Worm (Caenorhabditis elegans) whole organism, L3 larva: ENCODE results near the gene H39E20.1.
A peak's percentile ranks its signal among the peaks of the same experiment; 100 is the strongest.

ENCODE experiments used
- R02D3.7 ChIP-seq: fragments of 150-350 bp; optimal IDR thresholded peaks from 2 replicates; lab custom pipeline; 2014; ENCODE audit warnings: missing biosample characterization, missing genetic modification characterization
- aly-2 ChIP-seq: fragments of 150-350 bp; optimal IDR thresholded peaks from 2 replicates; lab custom pipeline; 2014; ENCODE audit warnings: missing biosample characterization, missing genetic modification characterization
- ama-1 ChIP-seq: fragments of 150-350 bp; optimal IDR thresholded peaks from 2 replicates; lab custom pipeline; 2018
- ceh-16 ChIP-seq: sonication (generic microtip); optimal IDR thresholded peaks from 2 replicates; lab custom pipeline; 2017; ENCODE audit warnings: missing biosample characterization, missing genetic modification characterization
- ceh-28 ChIP-seq: fragments of 150-350 bp; optimal IDR thresholded peaks from 2 replicates; lab custom pipeline; 2014; ENCODE audit warnings: missing biosample characterization, missing genetic modification reagents, missing genetic modification characterization
- ceh-82 ChIP-seq: fragments of 150-350 bp; optimal IDR thresholded peaks from 2 replicates; lab custom pipeline; 2014; ENCODE audit warnings: missing biosample characterization, missing genetic modification characterization
- ceh-9 ChIP-seq: sonication (generic microtip); optimal IDR thresholded peaks from 2 replicates; lab custom pipeline; 2018; ENCODE audit warnings: missing biosample characterization, missing genetic modification characterization
- daf-12 ChIP-seq: fragments of 150-350 bp; optimal IDR thresholded peaks from 2 replicates; lab custom pipeline; 2014; ENCODE audit warnings: missing biosample characterization, missing genetic modification reagents, missing genetic modification characterization
- egl-27 ChIP-seq: sonication (generic microtip); optimal IDR thresholded peaks from 4 replicates; lab custom pipeline; 2017; ENCODE audit warnings: missing biosample characterization, missing genetic modification reagents, missing genetic modification characterization
- egl-5 ChIP-seq: fragments of 150-350 bp; optimal IDR thresholded peaks from 2 replicates; lab custom pipeline; 2017; ENCODE audit warnings: missing biosample characterization, missing genetic modification reagents, missing genetic modification characterization, inconsistent platforms
- elt-1 ChIP-seq: fragments of 150-350 bp; optimal IDR thresholded peaks from 2 replicates; lab custom pipeline; 2014; ENCODE audit warnings: missing biosample characterization, missing genetic modification characterization
- elt-2 ChIP-seq: sonication (generic microtip); optimal IDR thresholded peaks from 2 replicates; lab custom pipeline; 2016; ENCODE audit warnings: missing genetic modification reagents, mild to moderate bottlenecking, missing genetic modification characterization, missing compliant biosample characterization
- eor-1 ChIP-seq, 2 experiments: fragments of 150-350 bp; optimal IDR thresholded peaks; 2 replicates each; lab custom pipeline; 2014 to 2018; ENCODE audit warnings: missing biosample characterization in 2 of 2, missing genetic modification characterization in 2 of 2
- fkh-10 ChIP-seq: sonication (generic microtip); optimal IDR thresholded peaks from 2 replicates; lab custom pipeline; 2017; ENCODE audit warnings: missing biosample characterization, missing genetic modification reagents, missing genetic modification characterization
- hmg-11 ChIP-seq: sonication (generic microtip); optimal IDR thresholded peaks from 2 replicates; lab custom pipeline; 2016; ENCODE audit warnings: missing genetic modification characterization, missing compliant biosample characterization
- jun-1 ChIP-seq: fragments of 150-350 bp; optimal IDR thresholded peaks from 2 replicates; lab custom pipeline; 2014; ENCODE audit warnings: missing biosample characterization, missing genetic modification reagents, missing genetic modification characterization
- lin-15B ChIP-seq: fragments of 150-350 bp; optimal IDR thresholded peaks from 2 replicates; lab custom pipeline; 2014; ENCODE audit warnings: missing biosample characterization, missing genetic modification characterization
- lin-39 ChIP-seq: fragments of 150-350 bp; optimal IDR thresholded peaks from 2 replicates; lab custom pipeline; 2018; ENCODE audit warnings: missing biosample characterization, missing genetic modification reagents, missing genetic modification characterization
- lsy-12 ChIP-seq: sonication (generic microtip); optimal IDR thresholded peaks from 2 replicates; lab custom pipeline; 2016; ENCODE audit warnings: mild to moderate bottlenecking, missing genetic modification characterization, missing compliant biosample characterization
- mdl-1 ChIP-seq: fragments of 150-350 bp; optimal IDR thresholded peaks from 2 replicates; lab custom pipeline; 2014; ENCODE audit warnings: missing biosample characterization, missing genetic modification characterization
- nhr-11 ChIP-seq: fragments of 150-350 bp; optimal IDR thresholded peaks from 2 replicates; lab custom pipeline; 2014; ENCODE audit warnings: missing biosample characterization, missing genetic modification characterization
- nhr-12 ChIP-seq: fragments of 150-350 bp; optimal IDR thresholded peaks from 2 replicates; lab custom pipeline; 2014; ENCODE audit warnings: missing biosample characterization, missing genetic modification characterization
- nhr-23 ChIP-seq: fragments of 150-350 bp; optimal IDR thresholded peaks from 2 replicates; lab custom pipeline; 2014; ENCODE audit warnings: missing biosample characterization, missing genetic modification reagents, missing genetic modification characterization
- nhr-25 ChIP-seq: sonication (generic microtip); optimal IDR thresholded peaks from 2 replicates; lab custom pipeline; 2017; ENCODE audit warnings: missing biosample characterization, missing genetic modification characterization
- nhr-28 ChIP-seq: fragments of 150-350 bp; optimal IDR thresholded peaks from 2 replicates; lab custom pipeline; 2014; ENCODE audit warnings: missing biosample characterization, missing genetic modification characterization
- nhr-43 ChIP-seq: sonication (generic microtip); optimal IDR thresholded peaks from 2 replicates; lab custom pipeline; 2016; ENCODE audit warnings: mild to moderate bottlenecking, missing genetic modification characterization, missing compliant biosample characterization; ENCODE audit not compliant: poor library complexity, severe bottlenecking
- nhr-67 ChIP-seq: fragments of 150-350 bp; optimal IDR thresholded peaks from 2 replicates; lab custom pipeline; 2014; ENCODE audit warnings: missing biosample characterization, missing genetic modification characterization
- nhr-76 ChIP-seq: fragments of 150-350 bp; sonication (generic microtip); optimal IDR thresholded peaks from 5 replicates; lab custom pipeline; 2014; ENCODE audit warnings: missing biosample characterization, missing genetic modification characterization
- pha-4 ChIP-seq: fragments of 150-350 bp; optimal IDR thresholded peaks from 2 replicates; lab custom pipeline; 2014; ENCODE audit warnings: missing biosample characterization, missing genetic modification reagents, missing genetic modification characterization
- pqm-1 ChIP-seq: fragments of 150-350 bp; optimal IDR thresholded peaks from 2 replicates; lab custom pipeline; 2017; ENCODE audit warnings: missing biosample characterization, missing genetic modification characterization, inconsistent platforms
- sea-2 ChIP-seq: fragments of 150-350 bp; sonication (generic microtip); optimal IDR thresholded peaks from 4 replicates; lab custom pipeline; 2014; ENCODE audit warnings: missing biosample characterization, missing genetic modification reagents, missing genetic modification characterization
- tbx-2 ChIP-seq: sonication (generic microtip); optimal IDR thresholded peaks from 2 replicates; lab custom pipeline; 2016; ENCODE audit warnings: mild to moderate bottlenecking, missing genetic modification characterization, missing compliant biosample characterization
- unc-62 ChIP-seq: fragments of 150-350 bp; sonication (generic microtip); optimal IDR thresholded peaks from 4 replicates; lab custom pipeline; 2014; ENCODE audit warnings: missing biosample characterization, missing genetic modification reagents, missing genetic modification characterization
- zag-1 ChIP-seq: fragments of 150-350 bp; optimal IDR thresholded peaks from 2 replicates; lab custom pipeline; 2014; ENCODE audit warnings: missing biosample characterization, missing genetic modification characterization

H39E20.1 gene

DNA sequence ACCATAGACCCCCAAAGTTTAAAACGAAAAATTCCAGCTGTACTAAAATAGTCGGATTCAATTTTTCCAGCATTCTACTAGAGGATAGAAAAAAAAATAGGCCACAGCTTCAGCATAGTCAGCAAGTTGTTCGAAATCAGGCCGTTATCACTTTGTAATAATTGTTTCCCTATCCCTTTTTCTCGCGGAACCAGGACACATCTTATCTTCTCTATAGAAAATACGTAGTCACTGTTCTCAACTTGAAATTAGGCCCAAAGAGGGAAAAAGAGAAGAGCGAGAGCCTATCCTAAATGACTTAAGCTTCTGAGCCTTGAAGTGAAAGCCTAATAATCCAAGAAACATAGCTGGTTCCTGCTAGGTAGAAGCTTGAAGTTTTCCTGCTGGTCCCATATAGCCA is 48.3 kb upstream of the H39E20.1 start:
- TF ChIP-seq nhr-43 (tag; lab: Kevin White, UChicago), result peak; percentile 16
- TF ChIP-seq elt-1 (tag; lab: Kevin White, UChicago), result no peak
- peak; percentile 33 for TF ChIP-seq elt-2 (tag; lab: Kevin White, UChicago)
- TF ChIP-seq nhr-25 (tag; lab: Kevin White, UChicago), result peak; percentile 11
- TF ChIP-seq lsy-12 (tag; lab: Kevin White, UChicago), result peak; percentile 34
- TF ChIP-seq nhr-23 (tag; lab: Kevin White, UChicago), result peak; percentile 33
- TF ChIP-seq lin-15B (tag; lab: Kevin White, UChicago), result no peak
- TF ChIP-seq egl-27 (tag; lab: Kevin White, UChicago), result no peak
- TF ChIP-seq ama-1 (lab: Kevin White, UChicago), result peak; percentile 89

ce11 chrX:1443556-1444243 is 46.3 kb upstream of the H39E20.1 start:
- TF ChIP-seq ceh-28, result peak; percentile 28
- TF ChIP-seq pqm-1 (tag; lab: Kevin White, UChicago), result no peak
- peak; percentile 34 for TF ChIP-seq elt-2 (tag; lab: Kevin White, UChicago)
- TF ChIP-seq nhr-23 (tag; lab: Kevin White, UChicago), result peak; percentile 21

ce11 chrX:1441602-1442183 is 44.3 kb upstream of the H39E20.1 start:
- no peak for TF ChIP-seq unc-62 (GFP tag; lab: Kevin White, UChicago)
- no peak for TF ChIP-seq nhr-12
- no peak for TF ChIP-seq nhr-25 (tag; lab: Kevin White, UChicago)
- TF ChIP-seq nhr-28 (tag; lab: Kevin White, UChicago), result no peak
- no peak for TF ChIP-seq eor-1 (tag; optimal IDR thresholded peaks at IDR 0.05; lab: Kevin White, UChicago)
- no peak for TF ChIP-seq aly-2 (tag; lab: Kevin White, UChicago)
- no peak for TF ChIP-seq zag-1 (tag; lab: Kevin White, UChicago)
- no peak for TF ChIP-seq nhr-43 (tag; lab: Kevin White, UChicago)
- TF ChIP-seq fkh-10 (GFP tag; lab: Kevin White, UChicago), result no peak
- no peak for TF ChIP-seq sea-2 (GFP tag; lab: Kevin White, UChicago)

DNA sequence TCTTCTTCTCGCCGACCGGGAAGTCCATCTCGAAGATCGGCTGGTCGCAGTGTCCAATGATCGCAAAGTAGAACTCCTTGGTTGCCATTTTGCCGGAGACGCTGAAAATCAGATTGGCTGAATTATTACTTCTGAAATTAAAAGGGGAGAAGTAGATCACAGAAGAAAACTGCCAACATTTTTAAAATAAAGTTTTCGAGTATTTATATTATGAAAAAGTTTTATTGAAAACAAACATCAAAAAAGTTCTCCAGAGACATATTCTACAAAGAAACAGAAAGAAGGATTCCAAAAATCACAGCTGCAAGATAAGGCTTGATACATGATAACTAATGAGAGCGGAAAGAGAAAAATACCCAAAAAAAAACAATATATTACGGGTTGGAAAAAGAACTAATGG is 42.7 kb upstream of the H39E20.1 start, which contains the start of gene sedl-1:
sedl-1 (minus strand) TSS at position 101 of the 400 bp plus-strand sequence.
- TF ChIP-seq fkh-10 (GFP tag; lab: Kevin White, UChicago), result no peak
- no peak for TF ChIP-seq zag-1 (tag; lab: Kevin White, UChicago)
- TF ChIP-seq elt-1 (tag; lab: Kevin White, UChicago), result no peak
- no peak for TF ChIP-seq tbx-2 (tag; lab: Kevin White, UChicago)
- no peak for TF ChIP-seq sea-2 (GFP tag; lab: Kevin White, UChicago)
- TF ChIP-seq ceh-16, result no peak

- no peak for TF ChIP-seq hmg-11 (tag; lab: Kevin White, UChicago)
- TF ChIP-seq ceh-28, result peak; percentile 7
- no peak for TF ChIP-seq nhr-43 (tag; lab: Kevin White, UChicago)
- no peak for TF ChIP-seq nhr-12
- peak; percentile 7 for TF ChIP-seq mdl-1
- TF ChIP-seq lin-39 (tag; lab: Kevin White, UChicago), result no peak
- TF ChIP-seq ceh-9 (tag; lab: Kevin White, UChicago), result no peak
- no peak for TF ChIP-seq egl-5 (tag; lab: Kevin White, UChicago)
- TF ChIP-seq nhr-28 (tag; lab: Kevin White, UChicago), result no peak
- no peak for TF ChIP-seq nhr-76 (tag; lab: Kevin White, UChicago)
- no peak for TF ChIP-seq eor-1 (tag; optimal IDR thresholded peaks at IDR 0.05; lab: Kevin White, UChicago)
- no peak for TF ChIP-seq ceh-82
- TF ChIP-seq lsy-12 (tag; lab: Kevin White, UChicago), result no peak
- TF ChIP-seq nhr-67 (tag; lab: Kevin White, UChicago), result no peak
- TF ChIP-seq pha-4 (tag; lab: Kevin White, UChicago), result no peak
- no peak for TF ChIP-seq nhr-11 (tag; lab: Kevin White, UChicago)
- no peak for TF ChIP-seq R02D3.7 (tag; lab: Kevin White, UChicago)
- TF ChIP-seq nhr-23 (tag; lab: Kevin White, UChicago), result no peak
- peak; percentile 16 for TF ChIP-seq fkh-10 (GFP tag; lab: Kevin White, UChicago)
- no peak for TF ChIP-seq jun-1
- no peak for TF ChIP-seq daf-12 (tag; lab: Kevin White, UChicago)
- TF ChIP-seq sea-2 (GFP tag; lab: Kevin White, UChicago), result no peak
These were observed 41.5 kb upstream of the H39E20.1 start for ce11 chrX:1438925-1439324.
